Worm (Caenorhabditis elegans) whole organism, L3 larva: ENCODE results near the gene F57C2.4.
A peak's percentile ranks its signal among the peaks of the same experiment; 100 is the strongest.

Source experiments
- R02D3.7 ChIP-seq: fragments of 150-350 bp; optimal IDR thresholded peaks from 2 replicates; lab custom pipeline; 2014; ENCODE audit warnings: missing biosample characterization, missing genetic modification characterization
- ZK546.5 ChIP-seq: sonication (generic microtip); optimal IDR thresholded peaks from 2 replicates; lab custom pipeline; 2017; ENCODE audit warnings: missing biosample characterization, missing genetic modification characterization
- aly-2 ChIP-seq: fragments of 150-350 bp; optimal IDR thresholded peaks from 2 replicates; lab custom pipeline; 2014; ENCODE audit warnings: missing biosample characterization, missing genetic modification characterization
- ama-1 ChIP-seq: fragments of 150-350 bp; optimal IDR thresholded peaks from 2 replicates; lab custom pipeline; 2018
- ceh-16 ChIP-seq: sonication (generic microtip); optimal IDR thresholded peaks from 2 replicates; lab custom pipeline; 2017; ENCODE audit warnings: missing biosample characterization, missing genetic modification characterization
- ceh-82 ChIP-seq: fragments of 150-350 bp; optimal IDR thresholded peaks from 2 replicates; lab custom pipeline; 2014; ENCODE audit warnings: missing biosample characterization, missing genetic modification characterization
- ceh-9 ChIP-seq: sonication (generic microtip); optimal IDR thresholded peaks from 2 replicates; lab custom pipeline; 2018; ENCODE audit warnings: missing biosample characterization, missing genetic modification characterization
- daf-12 ChIP-seq: fragments of 150-350 bp; optimal IDR thresholded peaks from 2 replicates; lab custom pipeline; 2014; ENCODE audit warnings: missing biosample characterization, missing genetic modification reagents, missing genetic modification characterization
- egl-27 ChIP-seq: sonication (generic microtip); optimal IDR thresholded peaks from 4 replicates; lab custom pipeline; 2017; ENCODE audit warnings: missing biosample characterization, missing genetic modification reagents, missing genetic modification characterization
- egl-5 ChIP-seq: fragments of 150-350 bp; optimal IDR thresholded peaks from 2 replicates; lab custom pipeline; 2017; ENCODE audit warnings: missing biosample characterization, missing genetic modification reagents, missing genetic modification characterization, inconsistent platforms
- elt-2 ChIP-seq: sonication (generic microtip); optimal IDR thresholded peaks from 2 replicates; lab custom pipeline; 2016; ENCODE audit warnings: missing genetic modification reagents, mild to moderate bottlenecking, missing genetic modification characterization, missing compliant biosample characterization
- elt-3 ChIP-seq, 3 experiments: fragments of 150-350 bp in 1 of 3; sonication (generic microtip) in 2 of 3; optimal IDR thresholded peaks; 2 replicates in 2 of 3; 4 replicates in 1 of 3; lab custom pipeline; 2014 to 2017; ENCODE audit warnings: missing biosample characterization in 3 of 3, missing genetic modification characterization in 3 of 3
- fkh-10 ChIP-seq: sonication (generic microtip); optimal IDR thresholded peaks from 2 replicates; lab custom pipeline; 2017; ENCODE audit warnings: missing biosample characterization, missing genetic modification reagents, missing genetic modification characterization
- fkh-2 ChIP-seq: fragments of 150-350 bp; optimal IDR thresholded peaks from 2 replicates; lab custom pipeline; 2014; ENCODE audit warnings: missing biosample characterization, missing genetic modification reagents, missing genetic modification characterization
- fos-1 ChIP-seq: fragments of 150-350 bp; optimal IDR thresholded peaks from 2 replicates; lab custom pipeline; 2014; ENCODE audit warnings: missing biosample characterization, missing genetic modification characterization
- hmg-11 ChIP-seq: sonication (generic microtip); optimal IDR thresholded peaks from 2 replicates; lab custom pipeline; 2016; ENCODE audit warnings: missing genetic modification characterization, missing compliant biosample characterization
- lin-15B ChIP-seq: fragments of 150-350 bp; optimal IDR thresholded peaks from 2 replicates; lab custom pipeline; 2014; ENCODE audit warnings: missing biosample characterization, missing genetic modification characterization
- lsy-12 ChIP-seq: sonication (generic microtip); optimal IDR thresholded peaks from 2 replicates; lab custom pipeline; 2016; ENCODE audit warnings: mild to moderate bottlenecking, missing genetic modification characterization, missing compliant biosample characterization
- mdl-1 ChIP-seq: fragments of 150-350 bp; optimal IDR thresholded peaks from 2 replicates; lab custom pipeline; 2014; ENCODE audit warnings: missing biosample characterization, missing genetic modification characterization
- mml-1 ChIP-seq: fragments of 150-350 bp; sonication (generic microtip); optimal IDR thresholded peaks from 3 replicates; lab custom pipeline; 2014; ENCODE audit warnings: missing biosample characterization, missing genetic modification characterization
- nhr-12 ChIP-seq: fragments of 150-350 bp; optimal IDR thresholded peaks from 2 replicates; lab custom pipeline; 2014; ENCODE audit warnings: missing biosample characterization, missing genetic modification characterization
- nhr-23 ChIP-seq: fragments of 150-350 bp; optimal IDR thresholded peaks from 2 replicates; lab custom pipeline; 2014; ENCODE audit warnings: missing biosample characterization, missing genetic modification reagents, missing genetic modification characterization
- nhr-237 ChIP-seq: fragments of 150-350 bp; optimal IDR thresholded peaks from 2 replicates; lab custom pipeline; 2014; ENCODE audit warnings: missing biosample characterization, missing genetic modification characterization
- nhr-25 ChIP-seq: sonication (generic microtip); optimal IDR thresholded peaks from 2 replicates; lab custom pipeline; 2017; ENCODE audit warnings: missing biosample characterization, missing genetic modification characterization
- nhr-43 ChIP-seq: sonication (generic microtip); optimal IDR thresholded peaks from 2 replicates; lab custom pipeline; 2016; ENCODE audit warnings: mild to moderate bottlenecking, missing genetic modification characterization, missing compliant biosample characterization; ENCODE audit not compliant: poor library complexity, severe bottlenecking
- nhr-67 ChIP-seq: fragments of 150-350 bp; optimal IDR thresholded peaks from 2 replicates; lab custom pipeline; 2014; ENCODE audit warnings: missing biosample characterization, missing genetic modification characterization
- nhr-76 ChIP-seq: fragments of 150-350 bp; sonication (generic microtip); optimal IDR thresholded peaks from 5 replicates; lab custom pipeline; 2014; ENCODE audit warnings: missing biosample characterization, missing genetic modification characterization
- nhr-77 ChIP-seq: fragments of 150-350 bp; optimal IDR thresholded peaks from 2 replicates; lab custom pipeline; 2014; ENCODE audit warnings: missing biosample characterization, missing genetic modification characterization
- pha-4 ChIP-seq: fragments of 150-350 bp; optimal IDR thresholded peaks from 2 replicates; lab custom pipeline; 2014; ENCODE audit warnings: missing biosample characterization, missing genetic modification reagents, missing genetic modification characterization
- pqm-1 ChIP-seq: fragments of 150-350 bp; optimal IDR thresholded peaks from 2 replicates; lab custom pipeline; 2017; ENCODE audit warnings: missing biosample characterization, missing genetic modification characterization, inconsistent platforms
- sea-2 ChIP-seq: fragments of 150-350 bp; sonication (generic microtip); optimal IDR thresholded peaks from 4 replicates; lab custom pipeline; 2014; ENCODE audit warnings: missing biosample characterization, missing genetic modification reagents, missing genetic modification characterization
- tbx-2 ChIP-seq: sonication (generic microtip); optimal IDR thresholded peaks from 2 replicates; lab custom pipeline; 2016; ENCODE audit warnings: mild to moderate bottlenecking, missing genetic modification characterization, missing compliant biosample characterization
- unc-39 ChIP-seq: sonication (generic microtip); optimal IDR thresholded peaks from 4 replicates; lab custom pipeline; 2017; ENCODE audit warnings: missing biosample characterization, missing genetic modification characterization
- unc-62 ChIP-seq: fragments of 150-350 bp; sonication (generic microtip); optimal IDR thresholded peaks from 4 replicates; lab custom pipeline; 2014; ENCODE audit warnings: missing biosample characterization, missing genetic modification reagents, missing genetic modification characterization
- ztf-11 ChIP-seq: fragments of 150-350 bp; optimal IDR thresholded peaks from 2 replicates; lab custom pipeline; 2014; ENCODE audit warnings: missing biosample characterization, missing genetic modification characterization
- ztf-4 ChIP-seq: fragments of 150-350 bp; optimal IDR thresholded peaks from 2 replicates; lab custom pipeline; 2014; ENCODE audit warnings: missing biosample characterization, missing genetic modification characterization

The F57C2.4 gene

DNA sequence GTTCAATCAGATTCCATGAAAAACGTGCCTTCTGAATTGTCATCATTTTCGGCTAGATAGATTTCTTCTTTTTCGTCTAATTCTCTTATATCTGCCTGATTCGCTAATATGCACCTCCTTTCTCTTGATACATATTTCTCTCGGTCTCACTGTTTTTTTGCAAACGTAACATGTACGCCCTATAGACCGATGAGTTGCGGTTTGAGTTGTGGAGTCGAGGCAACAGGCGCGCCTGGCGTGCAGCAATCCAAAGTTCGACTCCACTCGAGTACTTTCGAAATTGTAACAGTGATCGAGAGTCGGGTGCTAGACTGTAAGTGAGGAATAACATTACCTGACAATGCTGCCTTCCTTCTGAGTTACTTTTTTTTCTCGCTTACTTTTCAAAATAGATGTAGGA lies 28.3 kb upstream of the F57C2.4 start (continued):
- TF ChIP-seq nhr-43 (tag; lab: Kevin White, UChicago) (peak; percentile 90), pha-4 (tag; lab: Kevin White, UChicago) (peak; percentile 87), unc-62 (peak; percentile 44), nhr-77 (tag; lab: Kevin White, UChicago) (peak; percentile 84), fkh-2 (tag; lab: Kevin White, UChicago) (no peak), ceh-82 (tag; lab: Kevin White, UChicago) (no peak), ztf-11 (tag; lab: Kevin White, UChicago) (peak; percentile 34), lsy-12 (tag; lab: Kevin White, UChicago) (peak; percentile 83), R02D3.7 (tag; lab: Kevin White, UChicago) (peak; percentile 44), nhr-23 (tag; lab: Kevin White, UChicago) (peak; percentile 64), nhr-12 (tag; lab: Kevin White, UChicago) (no peak), nhr-76 (no peak), mdl-1 (tag; lab: Kevin White, UChicago) (no peak), aly-2 (tag; lab: Kevin White, UChicago) (no peak), egl-27 (tag; lab: Kevin White, UChicago) (peak; percentile 77), pqm-1 (tag; lab: Kevin White, UChicago) (peak; percentile 46), ceh-16 (tag; lab: Kevin White, UChicago) (no peak), sea-2 (GFP tag; lab: Kevin White, UChicago) (no peak), unc-39 (tag; lab: Kevin White, UChicago) (no peak), fkh-10 (GFP tag; lab: Kevin White, UChicago) (no peak), ztf-4 (no peak), mml-1 (tag; lab: Kevin White, UChicago) (no peak)

ce11 chrII:14497848-14498247 lies 27.3 kb upstream of the F57C2.4 start, which contains the start of gene dhs-8:
dhs-8 (plus strand) TSS chrII:14498026.
- TF ChIP-seq nhr-77 (tag; lab: Kevin White, UChicago) (no peak), unc-39 (tag; lab: Kevin White, UChicago) (no peak), nhr-43 (tag; lab: Kevin White, UChicago) (peak; percentile 15), tbx-2 (tag; lab: Kevin White, UChicago) (no peak)
- TF ChIP-seq, all 47 proteins: peak for 1

DNA sequence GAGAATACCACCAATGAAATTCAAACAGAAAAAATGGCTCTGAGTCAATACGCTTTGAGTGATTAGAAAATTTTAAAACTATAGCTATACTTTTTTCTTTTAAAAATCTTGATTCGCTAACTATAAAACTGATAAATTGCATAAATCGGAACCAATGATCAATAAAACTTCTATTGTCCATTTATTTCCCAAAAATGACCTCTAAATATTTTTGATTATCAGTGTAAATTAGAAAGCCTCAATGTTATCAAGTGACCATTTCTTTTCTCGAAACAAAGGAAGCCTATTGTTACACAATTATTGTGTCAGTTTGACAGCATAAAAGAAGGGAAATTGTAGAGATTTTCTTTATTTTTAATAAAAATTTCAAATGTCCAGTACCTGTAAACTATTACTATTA lies 25.0 kb upstream of the F57C2.4 start, which contains the start of gene K10H10.4:
TSS of gene K10H10.4 (plus strand) at position 301 of the 400 bp plus-strand sequence.
- no peak for TF ChIP-seq elt-2 (tag; lab: Kevin White, UChicago)
- no peak for TF ChIP-seq ztf-11 (tag; lab: Kevin White, UChicago)
- TF ChIP-seq nhr-77 (tag; lab: Kevin White, UChicago), result no peak
- no peak for TF ChIP-seq daf-12
- TF ChIP-seq ceh-16 (tag; lab: Kevin White, UChicago), result no peak
- TF ChIP-seq nhr-12 (tag; lab: Kevin White, UChicago), result no peak
- TF ChIP-seq hmg-11 (tag; lab: Kevin White, UChicago), result no peak
- no peak for TF ChIP-seq ama-1 (lab: Kevin White, UChicago)
- TF ChIP-seq egl-5 (tag; lab: Kevin White, UChicago), result no peak
- no peak for TF ChIP-seq pha-4 (tag; lab: Kevin White, UChicago)
- no peak for TF ChIP-seq egl-27 (tag; lab: Kevin White, UChicago)
- TF ChIP-seq fos-1 (tag; lab: Kevin White, UChicago), result no peak
- TF ChIP-seq nhr-67 (tag; lab: Kevin White, UChicago), result no peak
- no peak for TF ChIP-seq fkh-2 (tag; lab: Kevin White, UChicago)
- TF ChIP-seq ceh-9 (tag; lab: Kevin White, UChicago), result no peak
- no peak for TF ChIP-seq ZK546.5 (tag; lab: Kevin White, UChicago)
- no peak for TF ChIP-seq ceh-82 (tag; lab: Kevin White, UChicago)
- no peak for TF ChIP-seq elt-3 (tag; optimal IDR thresholded peaks at IDR 0.05; lab: Kevin White, UChicago)
- TF ChIP-seq nhr-23 (tag; lab: Kevin White, UChicago), result no peak

DNA sequence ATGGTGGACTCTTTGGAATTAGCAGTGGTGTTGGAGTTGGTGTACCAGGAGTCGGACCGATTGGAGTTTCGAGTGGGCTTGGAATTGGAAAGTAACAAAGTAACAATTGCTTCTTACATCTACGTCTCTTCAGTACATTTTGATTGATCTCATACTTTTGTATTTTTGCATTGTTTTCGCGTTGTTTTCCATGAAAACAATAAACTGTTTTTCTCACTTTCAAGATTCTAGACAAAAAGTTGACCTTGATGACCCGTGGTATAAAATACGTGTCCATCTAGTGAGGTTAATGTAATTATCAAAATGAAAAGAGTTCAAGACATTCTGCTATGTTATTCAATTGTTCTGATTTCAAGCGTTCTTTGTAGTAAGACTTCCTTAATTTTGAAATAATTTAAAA lies 23.7 kb upstream of the F57C2.4 start, which contains the start of gene K10H10.5:
TSS of gene K10H10.5 (plus strand) at position 301 of the 400 bp plus-strand sequence.
- TF ChIP-seq ceh-82 (tag; lab: Kevin White, UChicago) (no peak), lin-15B (tag; lab: Kevin White, UChicago) (no peak), egl-27 (tag; lab: Kevin White, UChicago) (no peak), aly-2 (tag; lab: Kevin White, UChicago) (no peak), mml-1 (tag; lab: Kevin White, UChicago) (no peak), nhr-237 (tag; lab: Kevin White, UChicago) (no peak), ama-1 (lab: Kevin White, UChicago) (no peak), nhr-23 (tag; lab: Kevin White, UChicago) (no peak), nhr-25 (tag; lab: Kevin White, UChicago) (no peak), fkh-10 (GFP tag; lab: Kevin White, UChicago) (no peak), ceh-16 (tag; lab: Kevin White, UChicago) (no peak), nhr-43 (tag; lab: Kevin White, UChicago) (no peak), hmg-11 (tag; lab: Kevin White, UChicago) (no peak)
